Fruit fly (Drosophila melanogaster) Kc167 (cell line): ENCODE data around the gene CG14411.

ENCODE experiments used
- h ChIP-seq: fragments of >200 bp; optimal IDR thresholded peaks from 3 replicates; lab custom pipeline; 2018; ENCODE audit warnings: missing external identifiers
- insv ChIP-seq: fragments of >200 bp; optimal IDR thresholded peaks from 3 replicates; lab custom pipeline; 2018; ENCODE audit warnings: missing external identifiers

DNA sequence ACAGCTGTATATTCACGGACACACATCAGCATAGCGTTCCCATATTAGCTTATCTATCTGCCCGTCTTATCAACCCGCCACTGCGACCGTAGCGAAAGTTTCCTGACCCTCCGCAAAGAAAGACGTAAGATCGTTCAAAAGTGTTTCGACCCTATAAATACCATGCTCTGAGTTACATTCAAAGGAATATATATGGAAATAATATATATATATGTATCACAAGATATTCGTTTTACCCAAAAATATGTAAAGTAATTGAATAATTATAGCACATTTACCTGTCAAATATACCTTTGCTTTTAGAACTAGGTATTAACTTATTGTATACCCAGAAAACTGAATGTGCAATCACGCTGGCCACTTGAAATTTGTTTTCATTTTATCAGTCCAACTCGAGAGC lies 22.0 kb upstream of the CG14411 start:
- TF ChIP-seq h (no peak), insv (lab: Kevin White, UChicago) (no peak)
